Worm (Caenorhabditis elegans) whole organism, mixed stage, embryonic: ENCODE data around the gene F07H5.7.

ENCODE experiments used
- M03D4.4 ChIP-seq: sonication (generic microtip); optimal IDR thresholded peaks from 2 replicates; lab custom pipeline; 2017; ENCODE audit warnings: mild to moderate bottlenecking, missing genetic modification characterization, missing compliant biosample characterization
- bed-3 ChIP-seq: fragments of 200-800 bp; sonication (Bioruptor generic); optimal IDR thresholded peaks from 3 replicates; lab custom pipeline; 2018; ENCODE audit warnings: mild to moderate bottlenecking, missing genetic modification characterization, moderate library complexity, missing compliant biosample characterization
- blmp-1 ChIP-seq: fragments of 150-350 bp; optimal IDR thresholded peaks from 2 replicates; lab custom pipeline; 2014; ENCODE audit warnings: missing biosample characterization, missing genetic modification characterization
- ceh-39 ChIP-seq: fragments of 150-350 bp; optimal IDR thresholded peaks from 2 replicates; lab custom pipeline; 2014; ENCODE audit warnings: missing biosample characterization, missing genetic modification characterization
- ceh-83 ChIP-seq: fragments of 200-800 bp; sonication (Bioruptor generic); optimal IDR thresholded peaks from 2 replicates; lab custom pipeline; 2018; ENCODE audit warnings: mild to moderate bottlenecking, missing genetic modification characterization, missing compliant biosample characterization
- ces-1 ChIP-seq: fragments of 150-350 bp; optimal IDR thresholded peaks from 2 replicates; lab custom pipeline; 2014; ENCODE audit warnings: missing biosample characterization, missing genetic modification reagents, missing genetic modification characterization
- cnd-1 ChIP-seq: fragments of 200-800 bp; sonication (Bioruptor generic); optimal IDR thresholded peaks from 2 replicates; lab custom pipeline; 2018; ENCODE audit warnings: mild to moderate bottlenecking, missing genetic modification characterization, missing compliant biosample characterization
- drap-1 ChIP-seq: fragments of 200-800 bp; sonication (Bioruptor generic); optimal IDR thresholded peaks from 3 replicates; lab custom pipeline; 2018; ENCODE audit warnings: mild to moderate bottlenecking, missing genetic modification characterization, missing compliant biosample characterization
- elt-1 ChIP-seq: sonication (generic microtip); optimal IDR thresholded peaks from 2 replicates; lab custom pipeline; 2017; ENCODE audit warnings: missing genetic modification characterization, mild to moderate bottlenecking, missing compliant biosample characterization, antibody characterized with exemption, moderate library complexity, borderline replicate concordance; ENCODE audit not compliant: insufficient read depth
- ham-2 ChIP-seq: fragments of 200-800 bp; sonication (Bioruptor generic); optimal IDR thresholded peaks from 2 replicates; lab custom pipeline; 2018; ENCODE audit warnings: mild to moderate bottlenecking, missing genetic modification characterization, missing compliant biosample characterization
- hlh-1 ChIP-seq: fragments of 150-350 bp; optimal IDR thresholded peaks from 2 replicates; lab custom pipeline; 2014; ENCODE audit warnings: missing biosample characterization, missing genetic modification reagents, missing genetic modification characterization
- lin-32 ChIP-seq: fragments of 200-800 bp; sonication (Bioruptor generic); optimal IDR thresholded peaks from 2 replicates; lab custom pipeline; 2018; ENCODE audit warnings: mild to moderate bottlenecking, missing genetic modification characterization, missing compliant biosample characterization
- lsy-2 ChIP-seq: fragments of 150-350 bp; optimal IDR thresholded peaks from 2 replicates; lab custom pipeline; 2014; ENCODE audit warnings: missing biosample characterization, missing genetic modification characterization
- mab-5 ChIP-seq: fragments of 150-350 bp; optimal IDR thresholded peaks from 2 replicates; lab custom pipeline; 2014; ENCODE audit warnings: missing biosample characterization, missing genetic modification characterization
- mls-2 ChIP-seq: sonication (generic microtip); optimal IDR thresholded peaks from 2 replicates; lab custom pipeline; 2016; ENCODE audit warnings: mild to moderate bottlenecking, missing genetic modification characterization, moderate library complexity, missing compliant biosample characterization
- nhr-12 ChIP-seq: fragments of 150-350 bp; optimal IDR thresholded peaks from 2 replicates; lab custom pipeline; 2014; ENCODE audit warnings: missing biosample characterization, missing genetic modification characterization
- nhr-2 ChIP-seq: fragments of 150-350 bp; optimal IDR thresholded peaks from 2 replicates; lab custom pipeline; 2014; ENCODE audit warnings: missing biosample characterization, missing genetic modification characterization
- nhr-237 ChIP-seq: fragments of 150-350 bp; optimal IDR thresholded peaks from 2 replicates; lab custom pipeline; 2014; ENCODE audit warnings: missing biosample characterization, missing genetic modification characterization
- nhr-28 ChIP-seq: fragments of 150-350 bp; optimal IDR thresholded peaks from 2 replicates; lab custom pipeline; 2014; ENCODE audit warnings: missing biosample characterization, missing genetic modification characterization
- nhr-76 ChIP-seq: sonication (generic microtip); optimal IDR thresholded peaks from 2 replicates; lab custom pipeline; 2017; ENCODE audit warnings: missing biosample characterization, missing genetic modification characterization
- sem-2 ChIP-seq: fragments of 200-800 bp; sonication (Bioruptor generic); optimal IDR thresholded peaks from 2 replicates; lab custom pipeline; 2018; ENCODE audit warnings: mild to moderate bottlenecking, missing genetic modification characterization, missing compliant biosample characterization
- snpc-4 ChIP-seq: fragments of 150-350 bp; optimal IDR thresholded peaks from 2 replicates; lab custom pipeline; 2014; ENCODE audit warnings: missing biosample characterization, missing genetic modification characterization
- sptf-1 ChIP-seq: sonication (generic microtip); optimal IDR thresholded peaks from 2 replicates; lab custom pipeline; 2017; ENCODE audit warnings: mild to moderate bottlenecking, missing genetic modification characterization, moderate library complexity, missing compliant biosample characterization
- tbx-8 ChIP-seq: fragments of 200-800 bp; sonication (Bioruptor generic); optimal IDR thresholded peaks from 2 replicates; lab custom pipeline; 2018; ENCODE audit warnings: mild to moderate bottlenecking, missing genetic modification characterization, moderate library complexity, missing compliant biosample characterization
- unc-120 ChIP-seq: sonication (generic microtip); optimal IDR thresholded peaks from 2 replicates; lab custom pipeline; 2017; ENCODE audit warnings: missing genetic modification characterization, missing compliant biosample characterization; ENCODE audit not compliant: poor library complexity, severe bottlenecking
- unc-39 ChIP-seq: fragments of 150-350 bp; optimal IDR thresholded peaks from 2 replicates; lab custom pipeline; 2014; ENCODE audit warnings: missing biosample characterization, missing genetic modification characterization
- zip-8 ChIP-seq: fragments of 150-350 bp; optimal IDR thresholded peaks from 2 replicates; lab custom pipeline; 2014; ENCODE audit warnings: missing biosample characterization, missing genetic modification characterization
- ztf-11 ChIP-seq: fragments of 150-350 bp; optimal IDR thresholded peaks from 2 replicates; lab custom pipeline; 2014; ENCODE audit warnings: missing biosample characterization, missing genetic modification characterization

Gene F07H5.7

DNA sequence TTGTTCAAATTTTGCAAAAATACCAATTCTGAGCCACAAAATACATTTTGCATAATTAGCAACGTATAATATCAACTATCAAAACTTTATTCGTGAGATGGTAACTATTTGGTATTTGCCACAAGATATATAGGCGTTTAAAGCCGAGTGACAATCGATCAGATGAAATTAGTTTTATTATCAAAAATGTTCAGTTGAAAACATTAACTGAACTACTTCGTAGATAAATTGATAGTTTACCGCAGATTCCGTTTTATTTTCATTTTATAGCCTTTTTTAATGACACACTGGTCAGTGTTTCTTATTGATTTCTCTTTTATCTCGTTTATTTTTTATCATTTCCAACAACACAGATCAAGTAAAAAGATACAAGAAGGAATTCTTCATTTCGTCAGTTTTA is 23.3 kb upstream of the F07H5.7 start:
- TF ChIP-seq sem-2 (GFP tag; lab: Kevin White, UChicago) (no peak), nhr-28 (tag; lab: Kevin White, UChicago) (no peak)

DNA sequence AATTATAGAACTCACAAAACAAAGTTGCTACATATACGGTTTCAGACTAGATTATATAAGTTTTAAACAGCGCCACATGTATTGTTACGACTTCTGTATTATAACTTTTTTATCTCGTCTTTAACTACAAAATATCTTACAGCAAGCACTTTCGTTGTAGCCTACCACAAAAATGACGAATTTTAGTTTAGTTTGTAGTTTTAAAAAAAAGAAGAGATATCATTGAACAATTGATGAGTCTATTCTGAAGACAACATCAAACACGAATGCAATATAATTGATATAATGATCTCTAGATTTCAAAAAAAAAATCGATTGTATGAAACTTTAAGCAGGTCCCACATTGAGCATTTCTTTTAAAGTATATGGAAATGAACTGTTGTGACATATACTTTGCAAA is 20.3 kb upstream of the F07H5.7 start:
- no peak for TF ChIP-seq ham-2
- TF ChIP-seq zip-8 (tag; lab: Kevin White, UChicago) = no peak
- no peak for TF ChIP-seq hlh-1 (tag; lab: Kevin White, UChicago)
- no peak for TF ChIP-seq lsy-2 (tag; lab: Kevin White, UChicago)

- no peak for TF ChIP-seq nhr-12 (tag; lab: Kevin White, UChicago)
- no peak for TF ChIP-seq mls-2 (tag; lab: Kevin White, UChicago)
- TF ChIP-seq blmp-1 (tag; lab: Kevin White, UChicago) = no peak
- TF ChIP-seq zip-8 (tag; lab: Kevin White, UChicago) = no peak
- no peak for TF ChIP-seq ces-1 (GFP tag; lab: Kevin White, UChicago)
- no peak for TF ChIP-seq unc-120 (tag; lab: Kevin White, UChicago)
- no peak for TF ChIP-seq drap-1 (GFP tag; lab: Kevin White, UChicago)
- no peak for TF ChIP-seq mab-5 (tag; lab: Kevin White, UChicago)
- no peak for TF ChIP-seq lsy-2 (tag; lab: Kevin White, UChicago)
- TF ChIP-seq nhr-237 (tag; lab: Kevin White, UChicago) = no peak
- TF ChIP-seq ztf-11 (tag; lab: Kevin White, UChicago) = no peak
- TF ChIP-seq sem-2 (GFP tag; lab: Kevin White, UChicago) = no peak
- no peak for TF ChIP-seq ceh-83 (GFP tag; lab: Kevin White, UChicago)
- TF ChIP-seq snpc-4 (tag; lab: Kevin White, UChicago) = no peak
- no peak for TF ChIP-seq nhr-76 (tag; lab: Kevin White, UChicago)
- TF ChIP-seq ceh-39 = no peak
- TF ChIP-seq nhr-2 (tag; lab: Kevin White, UChicago) = no peak
- TF ChIP-seq lin-32 (GFP tag; lab: Kevin White, UChicago) = no peak
- no peak for TF ChIP-seq cnd-1
- no peak for TF ChIP-seq sptf-1 (tag; lab: Kevin White, UChicago)
Measured at ce11 chrII:8813659-8814058, 19.7 kb upstream of the F07H5.7 start.

ce11 chrII:8812346-8812745 is 18.4 kb upstream of the F07H5.7 start:
- no peak for TF ChIP-seq drap-1 (GFP tag; lab: Kevin White, UChicago)
- no peak for TF ChIP-seq nhr-12 (tag; lab: Kevin White, UChicago)
- no peak for TF ChIP-seq lsy-2 (tag; lab: Kevin White, UChicago)
- TF ChIP-seq elt-1 (tag; lab: Kevin White, UChicago) = no peak
- no peak for TF ChIP-seq nhr-28 (tag; lab: Kevin White, UChicago)
- TF ChIP-seq bed-3 (GFP tag; lab: Kevin White, UChicago) = no peak
- TF ChIP-seq M03D4.4 (tag; lab: Kevin White, UChicago) = no peak
- TF ChIP-seq mab-5 (tag; lab: Kevin White, UChicago) = no peak
- no peak for TF ChIP-seq blmp-1 (tag; lab: Kevin White, UChicago)
- no peak for TF ChIP-seq sem-2 (GFP tag; lab: Kevin White, UChicago)
- no peak for TF ChIP-seq lin-32 (GFP tag; lab: Kevin White, UChicago)
- no peak for TF ChIP-seq tbx-8 (GFP tag; lab: Kevin White, UChicago)

DNA sequence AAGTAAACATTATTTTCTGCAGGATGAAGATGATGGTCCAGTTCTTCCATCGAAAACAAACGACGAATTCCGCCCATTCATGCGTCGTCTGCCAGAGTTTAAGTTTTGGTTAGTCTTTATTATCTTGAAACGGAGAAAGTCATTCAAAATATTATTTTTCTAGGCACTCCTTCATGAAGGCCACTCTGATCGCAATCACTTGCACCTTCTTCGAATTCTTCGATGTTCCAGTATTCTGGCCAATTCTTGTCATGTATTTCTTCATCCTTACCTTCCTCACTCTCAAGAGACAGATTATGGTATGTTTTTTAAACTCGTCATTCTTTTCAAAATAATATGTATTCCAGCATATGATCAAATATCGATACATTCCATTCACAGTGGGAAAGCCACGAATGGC is 17.9 kb upstream of the F07H5.7 start:
- TF ChIP-seq unc-39 = no peak
- TF ChIP-seq ces-1 (GFP tag; lab: Kevin White, UChicago) = no peak

DNA sequence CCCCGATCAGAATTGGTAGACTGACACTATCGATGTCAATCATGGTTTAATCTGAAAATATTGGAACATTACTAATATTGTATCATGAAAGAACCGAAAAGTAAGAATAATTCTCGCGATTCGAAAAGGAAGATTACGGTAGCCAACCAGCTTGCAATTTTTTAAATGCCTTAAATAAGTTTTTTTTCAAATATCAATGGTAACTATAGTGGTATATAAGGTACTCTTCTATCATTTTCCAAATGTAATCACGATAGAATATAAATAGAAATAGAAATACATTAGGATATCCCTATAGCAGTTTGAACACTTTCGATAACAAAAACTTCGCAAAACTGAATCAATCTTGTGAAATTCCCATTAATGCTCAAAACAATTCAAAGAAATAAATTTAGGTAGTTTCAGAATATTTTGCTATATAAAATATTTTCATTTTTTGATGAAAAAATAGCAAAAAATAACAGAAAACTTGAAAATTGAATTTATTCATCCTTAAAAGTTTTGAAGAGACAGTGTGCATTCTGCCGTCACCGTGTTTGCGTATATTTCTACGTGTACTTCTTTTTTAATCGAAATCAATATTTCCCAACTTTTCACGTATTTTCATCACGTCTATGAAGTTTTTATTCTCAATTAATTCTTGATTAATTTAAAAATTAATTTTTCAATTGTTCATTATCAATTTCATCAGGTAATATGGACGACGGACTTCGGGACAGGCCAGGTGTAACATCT is 16.9 kb upstream of the F07H5.7 start, which contains the start of the genes F46C5.9 and rer-1:
F46C5.9 (minus strand) TSS at position 51 of the 735 bp plus-strand sequence.
rer-1 (plus strand) TSS at position 692 of the 735 bp plus-strand sequence.
- no peak for TF ChIP-seq nhr-2 (tag; lab: Kevin White, UChicago)
- TF ChIP-seq nhr-28 (tag; lab: Kevin White, UChicago) = no peak
- TF ChIP-seq lsy-2 (tag; lab: Kevin White, UChicago) = peak; percentile 60
- TF ChIP-seq ztf-11 (tag; lab: Kevin White, UChicago) = no peak
